Worm (Caenorhabditis elegans) whole organism, L1 larva: Measurements from ENCODE around the gene sgk-1.

Experiments used
- C16A3.4 ChIP-seq: fragments of 150-350 bp; optimal IDR thresholded peaks from 2 replicates; lab custom pipeline; 2014; ENCODE audit warnings: missing biosample characterization, missing genetic modification characterization
- C34B4.2 ChIP-seq: sonication (generic microtip); optimal IDR thresholded peaks from 2 replicates; lab custom pipeline; 2017; ENCODE audit warnings: mild to moderate bottlenecking, missing genetic modification characterization, missing compliant biosample characterization
- Y116A8C.19 ChIP-seq: sonication (generic microtip); optimal IDR thresholded peaks from 2 replicates; lab custom pipeline; 2016; ENCODE audit warnings: missing compliant biosample characterization, missing genetic modification characterization, borderline replicate concordance
- aha-1 ChIP-seq: fragments of 150-350 bp; optimal IDR thresholded peaks from 2 replicates; lab custom pipeline; 2014; ENCODE audit warnings: missing biosample characterization, missing genetic modification characterization
- ceh-63 ChIP-seq: fragments of 200-800 bp; sonication (Bioruptor generic); optimal IDR thresholded peaks from 2 replicates; lab custom pipeline; 2018; ENCODE audit warnings: mild to moderate bottlenecking, missing genetic modification characterization, missing compliant biosample characterization
- ceh-8 ChIP-seq: fragments of 200-800 bp; sonication (Bioruptor generic); optimal IDR thresholded peaks from 2 replicates; lab custom pipeline; 2018; ENCODE audit warnings: mild to moderate bottlenecking, missing genetic modification characterization, moderate library complexity, missing compliant biosample characterization
- ceh-82 ChIP-seq, 3 experiments: fragments of 150-350 bp in 1 of 3; sonication (generic microtip) in 2 of 3; optimal IDR thresholded peaks; 2 replicates each; lab custom pipeline; 2014 to 2017; ENCODE audit warnings: missing biosample characterization in 3 of 3, missing genetic modification characterization in 3 of 3
- ceh-88 ChIP-seq: fragments of 200-800 bp; sonication (Bioruptor generic); IDR thresholded peaks from 2 replicates; pipeline ENCODE4 v1.3.6; 2022; ENCODE audit warnings: missing genetic modification characterization, missing compliant biosample characterization
- ceh-90 ChIP-seq: sonication (generic microtip); optimal IDR thresholded peaks from 2 replicates; lab custom pipeline; 2016; ENCODE audit warnings: missing genetic modification characterization, missing compliant biosample characterization
- ces-1 ChIP-seq: fragments of 150-350 bp; optimal IDR thresholded peaks from 2 replicates; lab custom pipeline; 2014; ENCODE audit warnings: missing biosample characterization, missing genetic modification reagents, missing genetic modification characterization
- dpl-1 ChIP-seq, 3 experiments: fragments of 150-350 bp in 2 of 3; sonication (generic microtip) in 1 of 3; optimal IDR thresholded peaks; 2 replicates each; lab custom pipeline; 2014 to 2017; ENCODE audit warnings: missing biosample characterization in 3 of 3, missing genetic modification characterization in 3 of 3, missing genetic modification reagents in 3 of 3
- dsc-1 ChIP-seq: sonication (generic microtip); optimal IDR thresholded peaks from 2 replicates; lab custom pipeline; 2016; ENCODE audit warnings: mild to moderate bottlenecking, missing genetic modification characterization, missing compliant biosample characterization
- efl-1 ChIP-seq, 4 experiments: fragments of 150-350 bp; optimal IDR thresholded peaks in 3 of 4; peaks in 1 of 4; 1 replicate in 1 of 4; 2 replicates in 3 of 4; lab custom pipeline; 2014; ENCODE audit warnings: missing biosample characterization in 2 of 4, missing genetic modification characterization in 2 of 4, missing genetic modification reagents in 2 of 4
- fkh-10 ChIP-seq: sonication (generic microtip); optimal IDR thresholded peaks from 2 replicates; lab custom pipeline; 2017; ENCODE audit warnings: missing biosample characterization, missing genetic modification reagents, missing genetic modification characterization
- fkh-8 ChIP-seq: sonication (generic microtip); optimal IDR thresholded peaks from 2 replicates; lab custom pipeline; 2016; ENCODE audit warnings: mild to moderate bottlenecking, missing genetic modification characterization, missing compliant biosample characterization
- hlh-17 ChIP-seq: fragments of 200-800 bp; sonication (Bioruptor generic); optimal IDR thresholded peaks from 2 replicates; lab custom pipeline; 2018; ENCODE audit warnings: missing genetic modification characterization, mild to moderate bottlenecking, missing compliant biosample characterization, moderate library complexity, borderline replicate concordance
- isw-1 ChIP-seq: fragments of 200-800 bp; sonication (Bioruptor generic); IDR thresholded peaks from 2 replicates; pipeline ENCODE4 v1.3.6; 2022; ENCODE audit warnings: missing genetic modification characterization, missing compliant biosample characterization
- lin-35 ChIP-seq, 2 experiments: fragments of 150-350 bp; optimal IDR thresholded peaks; 2 replicates each; lab custom pipeline; 2014; ENCODE audit warnings: missing biosample characterization in 2 of 2, missing genetic modification characterization in 2 of 2, missing genetic modification reagents in 2 of 2
- lin-39 ChIP-seq: fragments of 150-350 bp; optimal IDR thresholded peaks from 2 replicates; lab custom pipeline; 2014; ENCODE audit warnings: missing biosample characterization, missing genetic modification reagents, missing genetic modification characterization
- mab-9 ChIP-seq: fragments of 200-800 bp; sonication (Bioruptor generic); IDR thresholded peaks from 2 replicates; pipeline ENCODE4 v1.3.6; 2022; ENCODE audit warnings: missing genetic modification reagents, missing genetic modification characterization, missing compliant biosample characterization
- mdl-1 ChIP-seq, 2 experiments: fragments of 150-350 bp; optimal IDR thresholded peaks; 2 replicates each; lab custom pipeline; 2014 to 2017; ENCODE audit warnings: missing biosample characterization in 2 of 2, missing genetic modification characterization in 2 of 2, inconsistent platforms in 1 of 2
- mef-2 ChIP-seq: fragments of 150-350 bp; optimal IDR thresholded peaks from 2 replicates; lab custom pipeline; 2014; ENCODE audit warnings: missing biosample characterization, missing genetic modification characterization
- nhr-11 ChIP-seq: fragments of 150-350 bp; optimal IDR thresholded peaks from 2 replicates; lab custom pipeline; 2014; ENCODE audit warnings: missing biosample characterization, missing genetic modification characterization
- nhr-12 ChIP-seq: sonication (generic microtip); optimal IDR thresholded peaks from 2 replicates; lab custom pipeline; 2017; ENCODE audit warnings: missing biosample characterization, missing genetic modification characterization
- nhr-19 ChIP-seq: fragments of 200-800 bp; sonication (Bioruptor generic); conservative IDR thresholded peaks from 2 replicates; pipeline ENCODE4 v1.3.6; 2022; ENCODE audit warnings: missing genetic modification characterization, missing compliant biosample characterization
- nhr-47 ChIP-seq: sonication (generic microtip); optimal IDR thresholded peaks from 2 replicates; lab custom pipeline; 2016; ENCODE audit warnings: mild to moderate bottlenecking, missing genetic modification characterization, moderate library complexity, missing compliant biosample characterization
- pag-3 ChIP-seq: sonication (generic microtip); optimal IDR thresholded peaks from 2 replicates; lab custom pipeline; 2017; ENCODE audit warnings: missing genetic modification characterization, mild to moderate bottlenecking, missing compliant biosample characterization, antibody characterized with exemption, borderline replicate concordance; ENCODE audit not compliant: insufficient read depth
- skn-1 ChIP-seq: fragments of 150-350 bp; optimal IDR thresholded peaks from 2 replicates; lab custom pipeline; 2014; ENCODE audit warnings: missing biosample characterization, missing genetic modification characterization
- snu-23 ChIP-seq: sonication (generic microtip); optimal IDR thresholded peaks from 2 replicates; lab custom pipeline; 2016; ENCODE audit warnings: missing genetic modification characterization, missing compliant biosample characterization
- sox-4 ChIP-seq: sonication (generic microtip); optimal IDR thresholded peaks from 2 replicates; lab custom pipeline; 2016; ENCODE audit warnings: missing genetic modification characterization, missing compliant biosample characterization
- swsn-7 ChIP-seq: sonication (generic microtip); optimal IDR thresholded peaks from 2 replicates; lab custom pipeline; 2016; ENCODE audit warnings: missing genetic modification characterization, missing compliant biosample characterization
- tbx-2 ChIP-seq: sonication (generic microtip); optimal IDR thresholded peaks from 2 replicates; lab custom pipeline; 2016; ENCODE audit warnings: missing genetic modification characterization, missing compliant biosample characterization
- unc-130 ChIP-seq: fragments of 150-350 bp; optimal IDR thresholded peaks from 2 replicates; lab custom pipeline; 2017; ENCODE audit warnings: missing biosample characterization, missing genetic modification characterization, inconsistent platforms
- unc-62 ChIP-seq: fragments of 150-350 bp; optimal IDR thresholded peaks from 2 replicates; lab custom pipeline; 2014; ENCODE audit warnings: missing biosample characterization, missing genetic modification reagents, missing genetic modification characterization
- unc-86 ChIP-seq: sonication (generic microtip); optimal IDR thresholded peaks from 2 replicates; lab custom pipeline; 2016; ENCODE audit warnings: missing genetic modification characterization, missing compliant biosample characterization
- unc-98 ChIP-seq: fragments of 200-800 bp; sonication (Bioruptor generic); IDR thresholded peaks from 2 replicates; pipeline ENCODE4 v1.3.6; 2022; ENCODE audit warnings: missing genetic modification characterization, missing compliant biosample characterization
- vab-15 ChIP-seq: sonication (generic microtip); optimal IDR thresholded peaks from 2 replicates; lab custom pipeline; 2017; ENCODE audit warnings: missing genotype, mild to moderate bottlenecking, missing genetic modification characterization, missing compliant biosample characterization
- zag-1 ChIP-seq: fragments of 150-350 bp; optimal IDR thresholded peaks from 2 replicates; lab custom pipeline; 2014; ENCODE audit warnings: missing biosample characterization, missing genetic modification characterization

sgk-1 gene

ce11 chrX:16250679-16251078, 11.2 kb downstream of the sgk-1 start, which contains the start of gene W10G6.6:
Gene W10G6.6, minus strand, starts transcription at chrX:16250779.
- TF ChIP-seq zag-1 (tag; lab: Kevin White, UChicago) = no peak
- TF ChIP-seq unc-62 (GFP tag; lab: Kevin White, UChicago) = no peak
- no peak for TF ChIP-seq vab-15
- TF ChIP-seq mdl-1 (tag; optimal IDR thresholded peaks at IDR 0.05; lab: Kevin White, UChicago) = no peak
- no peak for TF ChIP-seq dpl-1 (GFP tag; optimal IDR thresholded peaks at IDR 0.05; lab: Kevin White, UChicago)
- no peak for TF ChIP-seq lin-39 (tag; lab: Kevin White, UChicago)
- no peak for TF ChIP-seq fkh-10 (GFP tag; lab: Kevin White, UChicago)
- no peak for TF ChIP-seq fkh-8
- TF ChIP-seq nhr-11 (tag; lab: Kevin White, UChicago) = no peak
- no peak for TF ChIP-seq dsc-1 (tag; lab: Kevin White, UChicago)
- TF ChIP-seq C16A3.4 (tag; lab: Kevin White, UChicago) = no peak
- TF ChIP-seq nhr-12 (tag; lab: Kevin White, UChicago) = no peak

- TF ChIP-seq ceh-90 (tag; lab: Kevin White, UChicago) (no peak), swsn-7 (tag; lab: Kevin White, UChicago) (no peak), aha-1 (tag; lab: Kevin White, UChicago) (no peak), ceh-63 (GFP tag; lab: Kevin White, UChicago) (no peak), ceh-82 (tag; optimal IDR thresholded peaks at IDR 0.05; lab: Kevin White, UChicago) (no peak), unc-130 (tag; lab: Kevin White, UChicago) (no peak), C16A3.4 (tag; lab: Kevin White, UChicago) (no peak), isw-1 (GFP tag; lab: Robert Waterston, UW) (no peak), C34B4.2 (tag; lab: Kevin White, UChicago) (no peak), lin-35 (GFP tag; optimal IDR thresholded peaks at IDR 0.05; lab: Kevin White, UChicago) (no peak), Y116A8C.19 (tag; lab: Kevin White, UChicago) (no peak), mef-2 (tag; lab: Kevin White, UChicago) (no peak), snu-23 (no peak), mdl-1 (tag; optimal IDR thresholded peaks at IDR 0.05; lab: Kevin White, UChicago) (no peak), nhr-11 (tag; lab: Kevin White, UChicago) (no peak), mab-9 (GFP tag; lab: Robert Waterston, UW) (no peak), ceh-88 (GFP tag; lab: Robert Waterston, UW) (no peak), ceh-8 (no peak)
These were observed 17.1 kb downstream of the sgk-1 start, which contains the start of gene W10G6.1 for ce11 chrX:16244764-16245244. Gene W10G6.1, plus strand, starts transcription at chrX:16245194.

DNA sequence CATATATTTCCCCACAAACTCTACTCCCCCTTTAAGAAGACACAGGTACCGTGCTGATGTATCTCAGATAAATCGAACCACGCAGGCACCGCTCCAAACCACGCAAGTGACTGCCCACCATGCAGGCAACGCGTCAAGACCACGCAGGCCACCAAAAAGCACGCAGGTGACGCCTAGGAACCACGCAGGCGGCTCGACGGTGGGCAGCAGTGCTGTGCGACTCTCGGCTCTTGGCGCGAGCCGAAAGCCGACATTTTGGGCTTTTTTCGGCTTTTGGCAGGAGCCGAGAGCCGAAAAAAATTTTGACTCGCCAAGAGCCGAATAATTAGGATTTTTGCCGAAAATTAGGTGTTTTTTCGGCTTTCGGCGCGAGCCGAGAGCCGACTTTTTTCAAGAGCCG, 18.8 kb downstream of the sgk-1 start:
- TF ChIP-seq pag-3 (tag; lab: Kevin White, UChicago) (no peak), unc-98 (GFP tag; lab: Robert Waterston, UW) (no peak), hlh-17 (no peak), tbx-2 (tag; lab: Kevin White, UChicago) (no peak), ces-1 (GFP tag; lab: Kevin White, UChicago) (no peak)

- TF ChIP-seq efl-1 (optimal IDR thresholded peaks at IDR 0.05; lab: Kevin White, UChicago) (no peak), efl-1 (GFP tag; optimal IDR thresholded peaks at IDR 0.05 in 1 of 2; lab: Kevin White, UChicago) (peak in 1 of 2 experiments; percentile 81), nhr-19 (no peak)
These were observed 21.3 kb downstream of the sgk-1 start for ce11 chrX:16240626-16241025.

DNA sequence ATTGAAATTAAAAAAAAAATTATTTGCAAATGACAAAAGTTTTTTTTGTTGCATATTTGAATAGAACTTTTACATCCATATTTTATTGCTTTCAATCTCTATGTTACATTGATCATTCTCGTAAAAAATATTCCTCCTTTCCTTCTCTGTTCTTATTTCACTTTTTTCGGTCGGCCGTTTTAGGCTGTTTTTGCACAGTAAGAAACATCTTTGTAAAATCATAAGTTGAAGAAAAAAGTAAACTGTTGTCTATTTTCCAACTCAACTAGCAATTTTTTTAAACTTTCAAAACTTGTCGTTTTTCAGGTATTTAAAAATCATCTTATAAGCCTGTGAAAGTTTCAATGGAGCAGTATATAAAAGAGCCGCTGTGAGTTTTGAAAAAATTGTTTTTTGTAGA, 33.3 kb downstream of the sgk-1 start, which contains the start of gene F23A7.5:
F23A7.5 (plus strand) TSS at position 301 of the 400 bp plus-strand sequence.
- TF ChIP-seq sox-4 (tag; lab: Kevin White, UChicago) (no peak), unc-86 (tag; lab: Kevin White, UChicago) (no peak), unc-130 (tag; lab: Kevin White, UChicago) (no peak), nhr-47 (no peak), swsn-7 (tag; lab: Kevin White, UChicago) (no peak), skn-1 (tag; lab: Kevin White, UChicago) (no peak)
